Fruit fly (Drosophila melanogaster) whole organism: ENCODE data around the gene CG5262.

Source experiments
- CG8478 ChIP-seq: fragments of >200 bp; optimal IDR thresholded peaks from 2 replicates; lab custom pipeline; 2018; ENCODE audit warnings: inconsistent platforms
- Dll ChIP-seq: fragments of >200 bp; optimal IDR thresholded peaks from 2 replicates; lab custom pipeline; 2017
- EcR ChIP-seq, 2 experiments: fragments of >200 bp; optimal IDR thresholded peaks; 2 replicates each; lab custom pipeline; 2017; ENCODE audit warnings: missing biosample characterization in 2 of 2, missing genetic modification characterization in 2 of 2, missing genetic modification reagents in 2 of 2
- pan ChIP-seq: fragments of >200 bp; optimal IDR thresholded peaks from 2 replicates; lab custom pipeline; 2017
- psq ChIP-seq: fragments of >200 bp; optimal IDR thresholded peaks from 2 replicates; lab custom pipeline; 2017
- usp ChIP-seq: fragments of >200 bp; optimal IDR thresholded peaks from 2 replicates; lab custom pipeline; 2017; ENCODE audit warnings: missing biosample characterization, missing genetic modification characterization, mixed read lengths

dm6 chr3L:20410345-20410744, 19.9 kb downstream of the CG5262 start, which contains the start of gene CG13248:
- no peak for TF ChIP-seq usp (GFP tag; lab: Kevin White, UChicago)
- TF ChIP-seq EcR (GFP tag; optimal IDR thresholded peaks at IDR 0.05; lab: Kevin White, UChicago): no peak
- no peak for TF ChIP-seq Dll (lab: Kevin White, UChicago)
- no peak for TF ChIP-seq CG8478 (lab: Kevin White, UChicago)
- TF ChIP-seq psq (lab: Kevin White, UChicago): no peak
- TF ChIP-seq pan (lab: Kevin White, UChicago): no peak
